Fruit fly (Drosophila melanogaster): ENCODE results near the gene CG4953.
A peak's percentile ranks its signal among the peaks of the same experiment; 100 is the strongest.

DNA sequence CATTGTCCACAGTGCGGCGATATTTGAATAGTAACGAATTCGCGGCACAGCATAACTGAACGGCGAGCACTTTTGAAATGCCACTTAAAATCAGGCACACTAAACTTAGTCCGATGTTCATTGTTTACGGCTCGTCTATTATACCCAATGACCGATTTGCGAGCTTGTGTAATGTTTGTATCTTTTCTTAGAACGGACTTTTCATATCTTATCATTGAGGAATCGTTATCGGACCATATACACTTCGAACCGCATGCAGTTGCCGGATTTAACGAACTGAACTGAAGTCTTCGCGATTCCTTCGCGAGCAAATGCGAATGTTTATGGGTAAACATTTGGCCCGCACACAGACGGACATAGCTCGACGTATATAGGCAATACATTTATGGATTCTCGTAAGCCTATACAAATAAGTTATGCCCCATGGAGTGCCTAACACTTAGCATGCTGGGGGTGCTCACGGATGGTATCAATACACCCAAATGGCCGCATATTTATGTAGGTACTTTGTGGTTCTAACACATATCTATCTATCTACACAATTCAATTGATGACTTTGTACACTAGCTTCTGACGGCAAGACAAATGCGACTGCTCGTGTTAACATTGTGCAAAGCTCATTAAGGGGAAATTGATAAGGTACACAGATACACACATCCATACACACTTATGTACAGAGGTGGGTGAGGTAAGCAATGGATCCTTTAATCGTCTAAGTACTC lies 28.6 kb upstream of the CG4953 start, which contains the start of gene mthl15:
- no peak for TF ChIP-seq psq (optimal IDR thresholded peaks at IDR 0.05)
- no peak for TF ChIP-seq Dll (optimal IDR thresholded peaks at IDR 0.05)
- peak; percentile 8 for TF ChIP-seq pan (optimal IDR thresholded peaks at IDR 0.05)

All from whole organism.